Fruit fly (Drosophila melanogaster) whole organism, adult: ENCODE data around the gene PIG-B.

Experiments
- CG11617 ChIP-seq: fragments of 200-800 bp; sonication (Bioruptor generic); optimal IDR thresholded peaks from 2 replicates; lab custom pipeline; 2017; ENCODE audit warnings: mild to moderate bottlenecking, missing biosample characterization, missing genetic modification reagents, missing genetic modification characterization
- CG12768 ChIP-seq: fragments of 200-800 bp; sonication (Bioruptor generic); optimal IDR thresholded peaks from 2 replicates; lab custom pipeline; 2017; ENCODE audit warnings: missing biosample characterization, missing genetic modification characterization, mild to moderate bottlenecking, moderate library complexity, missing genetic modification reagents
- CG14711 ChIP-seq: fragments of 200-800 bp; sonication (Bioruptor generic); optimal IDR thresholded peaks from 2 replicates; lab custom pipeline; 2018; ENCODE audit warnings: missing biosample characterization, mild to moderate bottlenecking, missing genetic modification characterization, moderate library complexity
- CG1620 ChIP-seq: fragments of 200-800 bp; sonication (Bioruptor generic); optimal IDR thresholded peaks from 2 replicates; lab custom pipeline; 2016; ENCODE audit warnings: missing biosample characterization, missing genetic modification characterization
- CG33017 ChIP-seq: fragments of 200-800 bp; sonication (Bioruptor generic); optimal IDR thresholded peaks from 2 replicates; lab custom pipeline; 2018; ENCODE audit warnings: missing biosample characterization, mild to moderate bottlenecking, missing genetic modification characterization, moderate library complexity
- CG5204 ChIP-seq: fragments of 200-800 bp; sonication (Bioruptor generic); optimal IDR thresholded peaks from 2 replicates; lab custom pipeline; 2016; ENCODE audit warnings: missing biosample characterization, missing genetic modification characterization
- CG7045 ChIP-seq: fragments of 200-800 bp; sonication (Bioruptor generic); optimal IDR thresholded peaks from 2 replicates; lab custom pipeline; 2017; ENCODE audit warnings: missing biosample characterization, mild to moderate bottlenecking, missing genetic modification characterization
- CG7101 ChIP-seq: fragments of 200-800 bp; sonication (Bioruptor generic); optimal IDR thresholded peaks from 2 replicates; lab custom pipeline; 2018; ENCODE audit warnings: missing biosample characterization, mild to moderate bottlenecking, missing genetic modification characterization, moderate library complexity
- Clk ChIP-seq: fragments of 200-800 bp; sonication (Bioruptor generic); optimal IDR thresholded peaks from 2 replicates; lab custom pipeline; 2017; ENCODE audit warnings: missing biosample characterization, missing genetic modification characterization
- Crg-1 ChIP-seq: fragments of 200-800 bp; sonication (Bioruptor generic); optimal IDR thresholded peaks from 2 replicates; lab custom pipeline; 2016; ENCODE audit warnings: missing biosample characterization, missing genetic modification characterization
- Hr96 ChIP-seq: fragments of 200-800 bp; sonication (Bioruptor generic); optimal IDR thresholded peaks from 2 replicates; lab custom pipeline; 2016; ENCODE audit warnings: missing biosample characterization, missing genetic modification characterization
- Mnt ChIP-seq: fragments of 200-800 bp; sonication (Bioruptor generic); optimal IDR thresholded peaks from 2 replicates; lab custom pipeline; 2016; ENCODE audit warnings: missing biosample characterization, mild to moderate bottlenecking, missing genetic modification characterization
- bab1 ChIP-seq: fragments of 200-800 bp; sonication (Bioruptor generic); optimal IDR thresholded peaks from 3 replicates; lab custom pipeline; 2019; ENCODE audit warnings: missing biosample characterization, mild to moderate bottlenecking, missing genetic modification characterization, moderate library complexity
- cic ChIP-seq: fragments of 200-800 bp; sonication (Bioruptor generic); optimal IDR thresholded peaks from 2 replicates; lab custom pipeline; 2017; ENCODE audit warnings: missing biosample characterization, mild to moderate bottlenecking, missing genetic modification characterization, moderate library complexity
- cnc ChIP-seq, 2 experiments: fragments of >200 bp; optimal IDR thresholded peaks; 2 replicates each; lab custom pipeline; 2017
- kay ChIP-seq: fragments of 200-800 bp; sonication (Bioruptor generic); peaks from one replicate; lab custom pipeline; 2016; ENCODE audit warnings: missing biosample characterization, missing genetic modification characterization, borderline replicate concordance
- ovo ChIP-seq: fragments of 200-800 bp; sonication (Bioruptor generic); optimal IDR thresholded peaks from 2 replicates; lab custom pipeline; 2016; ENCODE audit warnings: missing biosample characterization, missing genetic modification characterization
- pad ChIP-seq: fragments of 200-800 bp; sonication (Bioruptor generic); optimal IDR thresholded peaks from 3 replicates; lab custom pipeline; 2017; ENCODE audit warnings: missing biosample characterization, missing genetic modification characterization, mild to moderate bottlenecking, moderate library complexity, missing genetic modification reagents
- tj ChIP-seq: fragments of 200-800 bp; sonication (Bioruptor generic); optimal IDR thresholded peaks from 3 replicates; lab custom pipeline; 2017; ENCODE audit warnings: missing biosample characterization, mild to moderate bottlenecking, missing genetic modification characterization, moderate library complexity
- toe ChIP-seq: fragments of 200-800 bp; sonication (Bioruptor generic); optimal IDR thresholded peaks from 2 replicates; lab custom pipeline; 2016; ENCODE audit warnings: missing biosample characterization, missing genetic modification characterization

PIG-B gene

DNA sequence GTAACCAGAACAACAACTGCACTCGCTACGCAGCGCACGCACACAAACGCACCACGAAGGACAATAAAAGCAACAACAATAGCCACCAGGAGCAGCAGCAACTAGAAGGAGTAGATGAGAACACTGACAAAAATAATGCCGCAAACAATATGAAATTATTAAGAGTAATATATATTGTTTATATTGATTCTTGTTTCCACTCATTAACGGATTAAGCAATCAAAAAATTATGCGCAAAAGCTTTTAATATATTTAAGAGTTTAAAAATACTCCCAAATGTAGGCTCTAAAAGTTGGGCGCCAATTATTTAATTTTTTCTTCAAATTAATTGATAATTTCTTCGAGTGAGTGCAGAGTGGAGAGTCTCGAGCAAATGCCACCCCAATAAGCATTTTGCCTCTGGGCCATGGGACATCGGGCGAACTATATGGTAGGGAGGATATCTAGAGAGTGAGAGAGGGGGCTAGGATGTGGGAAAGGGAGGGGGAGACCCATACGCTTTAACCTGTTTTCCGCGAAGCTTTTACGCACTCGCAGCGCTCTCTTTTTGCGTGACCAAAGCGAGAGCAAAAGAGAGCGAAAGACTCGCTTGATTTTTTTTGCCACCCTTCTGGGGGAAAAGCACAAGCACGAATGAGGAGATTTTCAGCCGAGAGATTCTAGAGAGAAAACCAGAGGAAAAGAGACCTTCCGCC, 13.9 kb downstream of the PIG-B start, which contains the start of gene Rdh:
TSS of gene Rdh (plus strand) at position 660 of the 695 bp plus-strand sequence.
- TF ChIP-seq pad (GFP tag; lab: Kevin White, UChicago) (peak; percentile 40), CG33017 (tag; lab: Kevin White, UChicago) (peak; percentile 82), toe (peak; percentile 12), CG14711 (tag; lab: Kevin White, UChicago) (peak; percentile 35), cic (peak; percentile 0), Mnt (GFP tag; lab: Kevin White, UChicago) (no peak), CG7045 (GFP tag; lab: Kevin White, UChicago) (peak; percentile 90), tj (peak; percentile 14), Clk (GFP tag; lab: Kevin White, UChicago) (peak; percentile 85), Hr96 (no peak), Crg-1 (GFP tag; lab: Kevin White, UChicago) (no peak), CG11617 (GFP tag; lab: Kevin White, UChicago) (peak; percentile 49), kay (GFP tag; lab: Kevin White, UChicago) (no peak), CG7101 (tag; lab: Kevin White, UChicago) (peak; percentile 71), CG5204 (GFP tag; lab: Kevin White, UChicago) (peak; percentile 71), bab1 (GFP tag; lab: Kevin White, UChicago) (no peak), cnc (optimal IDR thresholded peaks at IDR 0.05; lab: Kevin White, UChicago) (no peak), CG1620 (no peak), ovo (no peak), CG12768 (GFP tag; lab: Kevin White, UChicago) (peak; percentile 88)

DNA sequence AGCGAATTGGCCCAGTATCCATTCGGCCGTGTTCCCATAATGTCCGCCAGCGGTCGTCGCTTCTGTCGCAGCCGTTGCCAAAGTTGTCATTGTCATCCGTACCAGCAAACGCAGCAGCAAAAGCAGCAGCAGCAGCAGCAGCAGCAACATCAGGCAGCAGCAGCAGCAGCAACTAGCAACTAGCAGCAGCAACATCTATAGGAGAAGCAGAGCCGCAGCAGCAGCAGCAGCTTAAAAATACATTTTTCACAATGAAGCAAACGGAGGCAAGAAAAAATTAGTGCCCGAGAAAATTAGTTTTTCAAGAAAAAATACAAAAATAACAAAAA, 14.4 kb downstream of the PIG-B start:
- TF ChIP-seq CG5204 (GFP tag; lab: Kevin White, UChicago) = no peak
- TF ChIP-seq cic = no peak

DNA sequence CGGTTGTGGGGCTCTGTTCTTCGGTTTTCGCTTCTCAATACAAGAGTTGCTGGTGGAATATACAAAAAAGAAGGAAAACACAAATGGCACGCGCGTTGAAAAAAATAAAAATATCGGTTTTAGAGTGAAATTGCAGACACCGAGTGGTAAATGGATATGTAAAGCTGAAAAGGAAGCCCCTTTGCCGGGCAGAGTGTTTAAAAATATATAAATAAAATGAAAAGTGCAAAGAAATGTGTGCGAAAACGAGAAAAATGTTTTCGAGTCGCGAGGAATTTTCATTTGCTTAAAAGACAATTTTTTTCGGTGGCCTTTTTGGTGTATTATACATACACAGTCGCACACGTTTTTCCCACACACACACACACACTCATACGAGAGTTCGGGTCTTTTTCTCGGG, 14.8 kb downstream of the PIG-B start:
- TF ChIP-seq CG12768 (GFP tag; lab: Kevin White, UChicago) (no peak), CG7101 (tag; lab: Kevin White, UChicago) (no peak), CG1620 (no peak), ovo (no peak), CG33017 (tag; lab: Kevin White, UChicago) (no peak), Crg-1 (GFP tag; lab: Kevin White, UChicago) (no peak), kay (GFP tag; lab: Kevin White, UChicago) (no peak), CG7045 (GFP tag; lab: Kevin White, UChicago) (no peak), pad (GFP tag; lab: Kevin White, UChicago) (no peak), cnc (optimal IDR thresholded peaks at IDR 0.05; lab: Kevin White, UChicago) (no peak)

DNA sequence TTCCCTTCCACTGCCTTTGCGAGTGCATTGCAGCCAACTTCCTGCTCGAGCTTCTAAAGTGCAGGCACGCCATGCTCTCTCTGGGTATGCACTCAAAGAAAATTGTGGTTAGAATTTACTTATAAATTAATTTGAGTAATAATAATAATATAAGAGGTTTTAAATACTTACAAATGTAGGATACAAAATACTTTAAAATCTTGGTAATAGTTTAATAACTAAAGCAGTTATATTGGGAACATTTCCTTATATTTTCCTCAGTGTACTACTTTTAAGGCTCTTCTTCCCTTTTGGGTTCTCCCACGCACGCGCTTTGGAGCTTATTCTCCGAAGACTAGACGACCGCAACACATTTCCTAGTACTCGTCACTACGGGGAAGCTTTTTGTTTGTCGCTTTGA, 15.5 kb downstream of the PIG-B start:
- TF ChIP-seq CG14711 (tag; lab: Kevin White, UChicago) (peak; percentile 83), CG11617 (GFP tag; lab: Kevin White, UChicago) (peak; percentile 68), Crg-1 (GFP tag; lab: Kevin White, UChicago) (no peak), CG33017 (tag; lab: Kevin White, UChicago) (peak; percentile 95), Hr96 (no peak), ovo (no peak), CG1620 (no peak), CG12768 (GFP tag; lab: Kevin White, UChicago) (peak; percentile 88), tj (peak; percentile 47), CG7101 (tag; lab: Kevin White, UChicago) (peak; percentile 88), cic (peak; percentile 38), CG7045 (GFP tag; lab: Kevin White, UChicago) (peak; percentile 90), Clk (GFP tag; lab: Kevin White, UChicago) (peak; percentile 52), kay (GFP tag; lab: Kevin White, UChicago) (no peak), bab1 (GFP tag; lab: Kevin White, UChicago) (no peak), pad (GFP tag; lab: Kevin White, UChicago) (peak; percentile 38), toe (no peak), CG5204 (GFP tag; lab: Kevin White, UChicago) (peak; percentile 57), Mnt (GFP tag; lab: Kevin White, UChicago) (no peak), cnc (optimal IDR thresholded peaks at IDR 0.05; lab: Kevin White, UChicago) (no peak)

DNA sequence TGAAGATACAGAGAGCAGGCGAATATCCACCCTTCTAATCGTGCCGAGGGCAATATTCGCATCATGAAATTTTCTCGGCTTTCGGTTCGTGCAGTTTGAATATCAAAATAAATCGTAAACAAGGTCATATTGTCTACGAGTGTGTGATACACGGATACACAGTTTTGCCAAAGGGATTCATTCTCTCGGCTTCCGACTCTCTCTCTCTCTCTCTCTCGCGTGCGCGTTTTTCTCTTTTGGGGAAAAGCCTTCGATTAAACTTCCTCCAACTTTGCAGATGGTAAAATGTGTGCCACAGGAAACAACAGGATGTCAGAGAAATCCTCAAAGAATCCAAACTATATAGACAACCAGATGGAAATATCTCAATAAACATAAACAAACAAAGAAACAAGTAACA, 17.0 kb downstream of the PIG-B start:
- TF ChIP-seq CG14711 (tag; lab: Kevin White, UChicago) = no peak
- TF ChIP-seq CG12768 (GFP tag; lab: Kevin White, UChicago) = no peak
- no peak for TF ChIP-seq Clk (GFP tag; lab: Kevin White, UChicago)
- TF ChIP-seq ovo = no peak
- no peak for TF ChIP-seq CG5204 (GFP tag; lab: Kevin White, UChicago)
- TF ChIP-seq CG11617 (GFP tag; lab: Kevin White, UChicago) = no peak
- no peak for TF ChIP-seq tj
- TF ChIP-seq kay (GFP tag; lab: Kevin White, UChicago) = peak; percentile 35

DNA sequence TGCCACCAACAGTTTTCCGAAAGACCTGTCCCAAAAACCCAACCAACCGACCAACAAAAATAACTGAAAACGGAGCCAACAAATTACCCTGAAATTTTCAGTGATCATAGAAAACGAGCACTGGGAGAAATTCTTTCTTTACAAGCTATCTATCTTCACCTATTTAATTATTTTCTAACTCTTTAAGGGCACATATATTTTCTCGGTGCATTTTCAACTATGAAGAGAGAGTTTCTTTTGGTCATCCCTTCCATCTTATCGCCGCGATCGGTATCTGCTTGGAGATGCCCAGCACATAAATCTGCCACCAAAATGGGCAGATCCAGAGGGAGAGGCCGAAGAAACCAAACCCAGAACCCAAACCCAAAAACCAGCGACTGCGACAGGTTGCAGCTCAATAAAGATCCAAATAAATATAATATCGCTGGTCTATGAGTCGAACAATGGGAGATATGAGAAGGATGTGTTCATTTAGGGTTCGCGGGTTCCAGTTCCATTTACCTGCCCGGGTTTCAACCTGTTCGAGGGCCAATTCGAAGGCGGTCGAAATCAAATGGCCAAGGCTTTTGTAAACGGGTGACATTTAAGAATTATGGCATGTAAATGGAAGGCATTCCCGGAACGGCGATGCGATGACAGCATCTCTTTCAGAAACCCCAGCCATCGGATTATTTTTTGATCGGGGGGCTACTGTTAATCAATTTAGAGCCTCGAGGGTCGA, 32.1 kb downstream of the PIG-B start:
- TF ChIP-seq CG11617 (GFP tag; lab: Kevin White, UChicago) (no peak), toe (no peak), bab1 (GFP tag; lab: Kevin White, UChicago) (no peak), kay (GFP tag; lab: Kevin White, UChicago) (no peak), pad (GFP tag; lab: Kevin White, UChicago) (no peak), CG1620 (no peak), Crg-1 (GFP tag; lab: Kevin White, UChicago) (no peak), tj (no peak), CG7101 (tag; lab: Kevin White, UChicago) (no peak), Mnt (GFP tag; lab: Kevin White, UChicago) (no peak), cic (no peak), CG14711 (tag; lab: Kevin White, UChicago) (no peak), Clk (GFP tag; lab: Kevin White, UChicago) (no peak)
